Worm (Caenorhabditis elegans) whole organism, dauer: ENCODE measurements around the gene doxa-1.

ENCODE experiments used
- unc-62 ChIP-seq: sonication (generic microtip); optimal IDR thresholded peaks from 2 replicates; lab custom pipeline; 2017; ENCODE audit warnings: missing biosample characterization, missing genetic modification reagents, missing genetic modification characterization

doxa-1 gene

DNA sequence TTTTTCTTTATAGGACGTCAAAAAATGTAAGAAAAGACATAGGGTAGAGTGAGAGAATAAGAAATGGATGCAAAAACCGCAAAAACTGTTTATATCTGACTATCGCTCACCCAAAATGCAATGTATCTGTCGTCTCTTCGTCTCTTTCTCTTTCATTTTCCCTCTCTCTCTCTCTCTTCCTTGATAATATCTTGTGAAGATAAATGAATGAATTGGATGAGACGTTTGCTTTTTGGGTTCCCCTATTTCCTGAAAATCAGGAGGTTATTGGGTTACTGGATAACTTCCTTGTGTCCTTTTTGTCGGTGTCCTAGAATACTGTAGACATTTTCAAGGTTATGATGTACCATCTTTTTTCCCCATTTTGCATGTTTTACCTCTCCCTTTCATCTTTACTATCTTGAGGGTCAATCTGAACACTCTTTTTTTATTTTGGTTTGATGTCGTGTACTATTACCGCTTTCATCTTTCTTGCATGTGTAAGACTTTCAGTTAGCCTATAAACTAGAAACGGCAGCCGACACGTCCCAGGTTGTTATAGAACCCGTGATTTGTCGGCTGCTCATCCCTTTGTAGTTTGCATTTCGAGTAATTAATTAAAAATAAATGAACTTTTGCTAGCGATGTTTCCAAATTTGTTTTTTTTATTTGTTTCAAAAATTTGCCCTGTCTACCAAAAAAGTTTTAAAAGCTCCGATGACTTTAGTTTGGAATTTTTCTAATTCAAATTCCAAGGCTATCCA is 5.4 kb upstream of the doxa-1 start:
- TF ChIP-seq unc-62 (GFP tag; lab: Kevin White, UChicago), result no peak

ce11 chrIII:8577534-8577933 is 3.4 kb upstream of the doxa-1 start:
- no peak for TF ChIP-seq unc-62 (GFP tag; lab: Kevin White, UChicago)

DNA sequence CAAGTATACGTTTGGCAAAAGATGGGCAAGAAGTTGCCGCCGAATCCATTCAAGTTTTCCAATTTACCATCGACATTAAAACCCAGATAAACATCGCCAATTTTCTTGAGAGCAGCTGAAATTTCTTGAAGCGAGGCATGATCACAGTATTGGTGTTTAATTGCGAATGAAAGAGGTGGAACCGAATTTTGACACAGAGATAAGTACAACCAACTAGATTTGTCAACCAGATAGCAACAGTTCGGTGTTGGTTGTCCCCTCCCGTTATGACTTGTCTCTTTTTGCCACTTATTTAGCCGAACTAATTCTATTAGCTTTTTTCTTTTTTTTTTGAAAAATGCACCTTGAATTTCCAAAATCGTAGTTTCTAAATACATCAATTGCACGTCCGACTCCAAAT is 2.5 kb upstream of the doxa-1 start:
- TF ChIP-seq unc-62 (GFP tag; lab: Kevin White, UChicago), result no peak

ce11 chrIII:8579367-8579766 is 1.5 kb upstream of the doxa-1 start:
- TF ChIP-seq unc-62 (GFP tag; lab: Kevin White, UChicago), result no peak

ce11 chrIII:8588592-8589153 is 7.8 kb downstream of the doxa-1 start, which contains the start of gene glr-1:
glr-1 (minus strand) TSS chrIII:8588642.
- TF ChIP-seq unc-62 (GFP tag; lab: Kevin White, UChicago), result no peak

DNA sequence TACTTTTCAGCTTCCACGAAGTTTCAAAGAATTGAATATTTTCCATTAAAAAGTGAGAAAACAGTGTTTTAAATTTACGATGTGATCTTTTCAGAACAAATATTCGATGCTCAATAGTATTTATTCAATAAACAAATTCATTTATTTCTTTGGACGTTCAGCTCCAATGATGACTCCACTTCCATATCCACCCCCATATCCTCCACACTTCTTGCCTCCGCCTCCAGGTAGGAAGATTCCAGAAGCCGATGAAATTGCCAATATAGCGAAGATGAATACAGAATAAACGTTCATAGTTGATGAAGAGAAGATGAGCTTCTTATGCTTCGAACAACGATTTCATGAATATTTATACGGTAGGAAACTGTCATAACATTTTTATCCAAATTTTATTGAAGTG is 8.3 kb downstream of the doxa-1 start, which contains the start of gene fip-3:
Gene fip-3, minus strand, starts transcription at position 294 of the 400 bp plus-strand sequence.
- no peak for TF ChIP-seq unc-62 (GFP tag; lab: Kevin White, UChicago)

- TF ChIP-seq unc-62 (GFP tag; lab: Kevin White, UChicago), result no peak
These were observed 10.0 kb downstream of the doxa-1 start, which contains the start of gene fipr-16 for ce11 chrIII:8590882-8591281. fipr-16 (minus strand) TSS chrIII:8590982.

DNA sequence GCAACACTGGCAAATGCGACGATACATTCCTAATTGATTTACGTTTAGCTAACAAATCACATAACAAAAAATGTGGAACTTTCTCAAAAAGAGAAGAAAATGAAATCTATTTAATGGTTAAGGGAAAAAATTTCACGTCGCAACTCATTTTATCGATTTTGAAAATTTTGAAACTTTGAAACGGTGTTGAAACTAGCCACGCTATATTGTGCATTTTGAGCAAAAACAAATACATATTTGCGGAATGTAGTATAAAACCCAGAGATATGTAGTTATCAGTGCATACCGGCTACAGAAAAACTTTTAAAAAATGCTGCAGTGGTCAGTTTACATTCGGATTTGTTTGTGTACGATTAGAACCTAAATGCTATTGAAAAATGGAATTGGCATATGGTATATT is 12.7 kb downstream of the doxa-1 start, which contains the start of gene C06E1.7:
Gene C06E1.7, minus strand, starts transcription at position 101 of the 400 bp plus-strand sequence.
- no peak for TF ChIP-seq unc-62 (GFP tag; lab: Kevin White, UChicago)

DNA sequence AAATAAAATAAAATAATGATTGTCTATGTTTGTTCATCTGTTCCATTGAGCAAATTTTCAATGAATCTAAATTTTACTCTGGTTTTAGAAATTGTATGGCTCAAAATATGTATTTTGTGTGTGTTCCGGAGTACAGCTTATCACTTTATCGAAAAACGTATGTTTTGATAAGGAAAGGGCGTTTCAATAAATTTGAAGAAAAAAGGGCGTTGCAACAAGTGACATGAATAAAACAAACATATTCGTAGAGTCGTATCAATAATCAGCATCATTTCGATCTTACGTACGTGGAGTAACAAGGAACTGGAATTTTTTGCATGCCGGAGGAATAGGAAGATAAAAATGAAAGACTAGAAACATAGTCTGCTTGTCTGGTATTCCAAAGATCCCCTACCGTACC is 13.2 kb downstream of the doxa-1 start:
- TF ChIP-seq unc-62 (GFP tag; lab: Kevin White, UChicago), result no peak

- no peak for TF ChIP-seq unc-62 (GFP tag; lab: Kevin White, UChicago)
These were observed 15.8 kb downstream of the doxa-1 start for ce11 chrIII:8596692-8597091.

DNA sequence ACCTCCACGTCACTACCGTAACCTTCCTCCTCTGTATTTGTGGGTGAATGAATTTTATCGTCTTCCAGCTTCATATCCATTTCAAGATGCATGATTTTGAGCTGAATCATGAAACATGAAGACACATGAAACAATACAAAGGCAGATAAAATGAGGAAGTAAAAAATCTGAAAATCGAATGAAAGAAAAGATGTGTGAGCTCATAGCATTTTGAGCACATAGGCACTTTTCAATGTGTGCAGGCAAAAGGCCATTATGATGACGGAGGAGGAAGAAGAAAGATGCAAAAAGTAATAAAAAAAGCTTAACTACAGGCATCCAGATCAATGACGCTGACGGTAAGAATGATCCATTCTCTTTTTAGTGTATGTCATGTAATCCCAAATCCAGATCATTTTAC is 16.9 kb downstream of the doxa-1 start, which contains the start of gene ztf-30:
Gene ztf-30, minus strand, starts transcription at position 101 of the 400 bp plus-strand sequence.
- no peak for TF ChIP-seq unc-62 (GFP tag; lab: Kevin White, UChicago)

DNA sequence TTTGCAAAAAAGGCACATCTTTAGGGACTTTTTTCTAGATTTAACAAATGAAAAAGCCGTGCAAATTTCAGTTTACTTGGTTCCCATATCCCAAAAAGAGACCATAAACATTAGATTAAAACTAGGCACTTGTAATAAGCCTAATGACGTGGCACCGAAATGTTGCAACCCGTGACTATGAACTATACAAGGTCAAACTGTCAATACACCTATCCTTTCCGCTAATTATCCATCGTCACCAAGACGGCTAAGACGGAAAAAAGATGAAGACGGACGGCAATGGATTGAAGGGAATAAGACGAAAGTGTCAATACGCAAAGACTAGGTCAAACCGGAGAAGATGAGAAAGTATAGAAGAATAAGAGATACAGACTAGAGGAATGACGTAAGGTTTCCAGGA is 18.1 kb downstream of the doxa-1 start:
- TF ChIP-seq unc-62 (GFP tag; lab: Kevin White, UChicago), result no peak

- no peak for TF ChIP-seq unc-62 (GFP tag; lab: Kevin White, UChicago)
These were observed 21.2 kb downstream of the doxa-1 start for ce11 chrIII:8602148-8602547.

- no peak for TF ChIP-seq unc-62 (GFP tag; lab: Kevin White, UChicago)
These were observed 24.6 kb downstream of the doxa-1 start, which contains the start of gene C06E1.1 for ce11 chrIII:8605532-8605931. C06E1.1 (plus strand) TSS chrIII:8605832.

ce11 chrIII:8609683-8610082 is 28.8 kb downstream of the doxa-1 start, which contains the start of gene C06E1.9:
C06E1.9 (minus strand) TSS chrIII:8609783.
- no peak for TF ChIP-seq unc-62 (GFP tag; lab: Kevin White, UChicago)

ce11 chrIII:8611282-8611681 is 30.4 kb downstream of the doxa-1 start:
- TF ChIP-seq unc-62 (GFP tag; lab: Kevin White, UChicago), result no peak
